Worm (Caenorhabditis elegans) whole organism, early embryonic: ENCODE results near the gene C18D4.12.

Source experiments
- ama-1 ChIP-seq: fragments of 150-350 bp; optimal IDR thresholded peaks from 2 replicates; lab custom pipeline; 2014
- ets-7 ChIP-seq: sonication (generic microtip); optimal IDR thresholded peaks from 2 replicates; lab custom pipeline; 2016; ENCODE audit warnings: missing genotype, missing genetic modification characterization, missing compliant biosample characterization
- flt-1 ChIP-seq: fragments of 200-800 bp; sonication (Bioruptor generic); IDR thresholded peaks from 2 replicates; pipeline ENCODE4 v1.3.6; 2022; ENCODE audit warnings: missing genetic modification characterization, missing compliant biosample characterization
- hnd-1 ChIP-seq: sonication (generic microtip); optimal IDR thresholded peaks from 2 replicates; lab custom pipeline; 2016; ENCODE audit warnings: missing genetic modification characterization, missing compliant biosample characterization
- tbx-11 ChIP-seq: fragments of 200-800 bp; sonication (Bioruptor generic); IDR thresholded peaks from 2 replicates; pipeline ENCODE4 v1.3.6; 2022; ENCODE audit warnings: missing genetic modification characterization, missing compliant biosample characterization

ce11 chrV:17546931-17547330, 16.5 kb upstream of the C18D4.12 start:
- TF ChIP-seq tbx-11 = no peak
- TF ChIP-seq ama-1 (lab: Kevin White, UChicago) = no peak
- no peak for TF ChIP-seq flt-1 (GFP tag; lab: Robert Waterston, UW)
- no peak for TF ChIP-seq hnd-1 (tag; lab: Kevin White, UChicago)
- no peak for TF ChIP-seq ets-7 (tag; lab: Kevin White, UChicago)
